Fruit fly (Drosophila melanogaster) whole organism, embryonic: ENCODE results near the gene stwl.

Experiments used
- BEAF-32 ChIP-seq: fragments of 200-800 bp; sonication (Bioruptor generic); optimal IDR thresholded peaks from 3 replicates; lab custom pipeline; 2017; ENCODE audit warnings: missing biosample characterization, missing genetic modification characterization, mild to moderate bottlenecking, moderate library complexity, missing genetic modification reagents
- CG10654 ChIP-seq: fragments of 200-800 bp; sonication (Bioruptor generic); optimal IDR thresholded peaks from 2 replicates; lab custom pipeline; 2016; ENCODE audit warnings: missing biosample characterization, missing genetic modification characterization
- CG11695 ChIP-seq: fragments of 200-800 bp; sonication (Bioruptor generic); IDR thresholded peaks from 3 replicates; pipeline ENCODE4 v1.3.6; 2022; ENCODE audit warnings: missing biosample characterization, missing genetic modification characterization
- CG12236 ChIP-seq: fragments of 200-800 bp; sonication (Bioruptor generic); optimal IDR thresholded peaks from 2 replicates; lab custom pipeline; 2016; ENCODE audit warnings: missing biosample characterization, missing genetic modification characterization
- CG14014 ChIP-seq: fragments of 200-800 bp; sonication (Bioruptor generic); IDR thresholded peaks from 2 replicates; pipeline ENCODE4 v1.3.6; 2022; ENCODE audit warnings: missing biosample characterization, missing genetic modification characterization
- CG15011 ChIP-seq: fragments of 200-800 bp; sonication (Bioruptor generic); optimal IDR thresholded peaks from 3 replicates; lab custom pipeline; 2018; ENCODE audit warnings: missing biosample characterization, mild to moderate bottlenecking, missing genetic modification characterization
- CG17568 ChIP-seq: fragments of 200-800 bp; sonication (Bioruptor generic); optimal IDR thresholded peaks from 2 replicates; lab custom pipeline; 2018; ENCODE audit warnings: missing biosample characterization, mild to moderate bottlenecking, missing genetic modification characterization, moderate library complexity
- CG1792 ChIP-seq: fragments of 200-800 bp; sonication (Bioruptor generic); optimal IDR thresholded peaks from 2 replicates; lab custom pipeline; 2016; ENCODE audit warnings: missing biosample characterization, missing genetic modification characterization
- CG2712 ChIP-seq: fragments of 200-800 bp; optimal IDR thresholded peaks from 3 replicates; lab custom pipeline; 2019; ENCODE audit warnings: missing biosample characterization, mild to moderate bottlenecking, missing genetic modification characterization, moderate library complexity
- CG3065 ChIP-seq: fragments of 200-800 bp; sonication (Bioruptor generic); optimal IDR thresholded peaks from 2 replicates; lab custom pipeline; 2016; ENCODE audit warnings: missing biosample characterization, missing genetic modification characterization
- CG31441 ChIP-seq: fragments of 200-800 bp; sonication (Bioruptor generic); IDR thresholded peaks from 2 replicates; pipeline ENCODE4 v1.3.6; 2022; ENCODE audit warnings: missing biosample characterization, missing genetic modification characterization
- CG32772 ChIP-seq: fragments of 200-800 bp; sonication (Bioruptor generic); IDR thresholded peaks from 2 replicates; pipeline ENCODE4 v1.3.6; 2022; ENCODE audit warnings: missing biosample characterization, missing genetic modification characterization
- CG4617 ChIP-seq: fragments of 200-800 bp; sonication (Bioruptor generic); optimal IDR thresholded peaks from 3 replicates; lab custom pipeline; 2016; ENCODE audit warnings: missing biosample characterization, missing genetic modification characterization, borderline replicate concordance
- CG8359 ChIP-seq: fragments of 200-800 bp; sonication (Bioruptor generic); optimal IDR thresholded peaks from 2 replicates; lab custom pipeline; 2017; ENCODE audit warnings: missing biosample characterization, mild to moderate bottlenecking, missing genetic modification characterization, borderline replicate concordance
- Camta ChIP-seq: fragments of 200-800 bp; sonication (Bioruptor generic); optimal IDR thresholded peaks from 2 replicates; lab custom pipeline; 2016; ENCODE audit warnings: missing biosample characterization, missing genetic modification characterization
- D ChIP-seq, 2 experiments: fragments of 200-800 bp in 1 of 2; fragments of >200 bp in 1 of 2; sonication (Bioruptor generic) in 1 of 2; optimal IDR thresholded peaks; 2 replicates in 1 of 2; 3 replicates in 1 of 2; lab custom pipeline; 2017; ENCODE audit warnings: mild to moderate bottlenecking in 1 of 2, missing biosample characterization in 1 of 2, missing genetic modification characterization in 1 of 2, missing genetic modification reagents in 1 of 2
- Gsc ChIP-seq: fragments of 200-800 bp; sonication (Bioruptor generic); IDR thresholded peaks from 2 replicates; pipeline ENCODE4 v1.3.6; 2022; ENCODE audit warnings: missing biosample characterization, missing genetic modification characterization
- HHEX ChIP-seq: fragments of 200-800 bp; sonication (Bioruptor generic); optimal IDR thresholded peaks from 3 replicates; lab custom pipeline; 2017; ENCODE audit warnings: missing biosample characterization, mild to moderate bottlenecking, missing genetic modification characterization, missing genetic modification reagents
- HLH4C ChIP-seq: fragments of 200-800 bp; sonication (Bioruptor generic); IDR thresholded peaks from 3 replicates; pipeline ENCODE4 v1.3.6; 2022; ENCODE audit warnings: missing biosample characterization, missing genetic modification characterization; ENCODE audit not compliant: partially characterized antibody
- Hmr ChIP-seq: fragments of 200-800 bp; sonication (Bioruptor generic); optimal IDR thresholded peaks from 3 replicates; lab custom pipeline; 2017; ENCODE audit warnings: mild to moderate bottlenecking, missing biosample characterization, missing genetic modification reagents, missing genetic modification characterization
- Hmx ChIP-seq: fragments of 200-800 bp; sonication (Bioruptor generic); optimal IDR thresholded peaks from 2 replicates; lab custom pipeline; 2016; ENCODE audit warnings: missing biosample characterization, missing genetic modification characterization
- Jarid2 ChIP-seq: fragments of 200-800 bp; sonication (Bioruptor generic); optimal IDR thresholded peaks from 3 replicates; lab custom pipeline; 2017; ENCODE audit warnings: mild to moderate bottlenecking, missing biosample characterization, missing genetic modification reagents, missing genetic modification characterization
- Nf-YA ChIP-seq: fragments of 200-800 bp; sonication (Bioruptor generic); IDR thresholded peaks from 2 replicates; pipeline ENCODE4 v1.3.6; 2022; ENCODE audit warnings: missing biosample characterization, missing genetic modification characterization
- PHDP ChIP-seq: fragments of 200-800 bp; sonication (Bioruptor generic); optimal IDR thresholded peaks from 3 replicates; lab custom pipeline; 2018; ENCODE audit warnings: missing biosample characterization, mild to moderate bottlenecking, missing genetic modification characterization, moderate library complexity
- Ravus ChIP-seq: fragments of 200-800 bp; sonication (Bioruptor generic); IDR thresholded peaks from 2 replicates; pipeline ENCODE4 v1.3.6; 2022; ENCODE audit warnings: missing biosample characterization, missing genetic modification characterization
- Rfx ChIP-seq: fragments of 200-800 bp; sonication (Bioruptor generic); IDR thresholded peaks from 2 replicates; pipeline ENCODE4 v1.3.6; 2022; ENCODE audit warnings: missing biosample characterization, missing genetic modification characterization
- Ssrp ChIP-seq: fragments of 200-800 bp; sonication (Bioruptor generic); optimal IDR thresholded peaks from 2 replicates; lab custom pipeline; 2018; ENCODE audit warnings: missing biosample characterization, mild to moderate bottlenecking, missing genetic modification characterization, moderate library complexity
- bab2 ChIP-seq: fragments of 200-800 bp; sonication (Bioruptor generic); optimal IDR thresholded peaks from 2 replicates; lab custom pipeline; 2016; ENCODE audit warnings: missing biosample characterization, missing genetic modification characterization
- bigmax ChIP-seq: fragments of 200-800 bp; sonication (Bioruptor generic); optimal IDR thresholded peaks from 2 replicates; lab custom pipeline; 2018; ENCODE audit warnings: missing biosample characterization, mild to moderate bottlenecking, missing genetic modification characterization
- cad ChIP-seq: fragments of >200 bp; optimal IDR thresholded peaks from 2 replicates; lab custom pipeline; 2017; ENCODE audit warnings: missing biosample characterization, missing genetic modification characterization
- cg ChIP-seq: fragments of 200-800 bp; sonication (Bioruptor generic); optimal IDR thresholded peaks from 3 replicates; lab custom pipeline; 2019; ENCODE audit warnings: missing biosample characterization, mild to moderate bottlenecking, missing genetic modification characterization, moderate library complexity
- chinmo ChIP-seq: fragments of 200-800 bp; sonication (Bioruptor generic); IDR thresholded peaks from 4 replicates; pipeline ENCODE4 v1.3.6; 2022; ENCODE audit warnings: missing biosample characterization, missing genetic modification characterization; ENCODE audit not compliant: partially characterized antibody
- corto ChIP-seq: fragments of 200-800 bp; sonication (Bioruptor generic); optimal IDR thresholded peaks from 2 replicates; lab custom pipeline; 2016; ENCODE audit warnings: missing biosample characterization, mild to moderate bottlenecking, missing genetic modification characterization, moderate library complexity
- croc ChIP-seq: fragments of 200-800 bp; sonication (Bioruptor generic); conservative IDR thresholded peaks from 3 replicates; pipeline ENCODE4 v1.3.6; 2022; ENCODE audit warnings: missing biosample characterization, missing genetic modification characterization
- gem ChIP-seq: fragments of 200-800 bp; sonication (Bioruptor generic); optimal IDR thresholded peaks from 2 replicates; lab custom pipeline; 2019; ENCODE audit warnings: missing biosample characterization, mild to moderate bottlenecking, missing genetic modification characterization, moderate library complexity
- gt ChIP-seq: fragments of 200-800 bp; sonication (Bioruptor generic); IDR thresholded peaks from 2 replicates; pipeline ENCODE4 v1.3.6; 2022; ENCODE audit warnings: missing biosample characterization, missing genetic modification characterization
- inv ChIP-seq: fragments of 200-800 bp; sonication (Bioruptor generic); IDR thresholded peaks from 2 replicates; pipeline ENCODE4 v1.3.6; 2022; ENCODE audit warnings: missing biosample characterization, missing genetic modification characterization; ENCODE audit not compliant: partially characterized antibody
- oc ChIP-seq: fragments of 200-800 bp; sonication (Bioruptor generic); optimal IDR thresholded peaks from 2 replicates; lab custom pipeline; 2018; ENCODE audit warnings: missing biosample characterization, mild to moderate bottlenecking, missing genetic modification characterization, moderate library complexity
- org-1 ChIP-seq: fragments of 200-800 bp; sonication (Bioruptor generic); optimal IDR thresholded peaks from 2 replicates; lab custom pipeline; 2017; ENCODE audit warnings: missing biosample characterization, missing genetic modification characterization
- pum ChIP-seq: fragments of 200-800 bp; sonication (Bioruptor generic); optimal IDR thresholded peaks from 2 replicates; lab custom pipeline; 2016; ENCODE audit warnings: missing biosample characterization, missing genetic modification characterization
- run ChIP-seq: fragments of 200-800 bp; sonication (Bioruptor generic); optimal IDR thresholded peaks from 3 replicates; lab custom pipeline; 2018; ENCODE audit warnings: missing biosample characterization, mild to moderate bottlenecking, missing genetic modification characterization
- salm ChIP-seq: fragments of 200-800 bp; sonication (Bioruptor generic); optimal IDR thresholded peaks from 2 replicates; lab custom pipeline; 2018; ENCODE audit warnings: missing biosample characterization, mild to moderate bottlenecking, missing genetic modification characterization
- scrt ChIP-seq: fragments of 200-800 bp; sonication (Bioruptor generic); optimal IDR thresholded peaks from 2 replicates; lab custom pipeline; 2018; ENCODE audit warnings: missing biosample characterization, mild to moderate bottlenecking, missing genetic modification characterization, moderate library complexity
- seq ChIP-seq: fragments of 200-800 bp; sonication (Bioruptor generic); IDR thresholded peaks from 2 replicates; pipeline ENCODE4 v1.3.6; 2022; ENCODE audit warnings: missing biosample characterization, missing genetic modification characterization
- ssp ChIP-seq: fragments of 200-800 bp; sonication (Bioruptor generic); IDR thresholded peaks from 2 replicates; pipeline ENCODE4 v1.3.6; 2022; ENCODE audit warnings: missing biosample characterization, missing genetic modification characterization
- sug ChIP-seq: fragments of 200-800 bp; optimal IDR thresholded peaks from 2 replicates; lab custom pipeline; 2019; ENCODE audit warnings: missing biosample characterization, mild to moderate bottlenecking, missing genetic modification characterization, moderate library complexity
- tll ChIP-seq, 2 experiments: fragments of 200-800 bp in 1 of 2; fragments of >200 bp in 1 of 2; sonication (Bioruptor generic) in 1 of 2; optimal IDR thresholded peaks; 2 replicates each; lab custom pipeline; 2017 to 2019; ENCODE audit warnings: missing biosample characterization in 2 of 2, missing genetic modification characterization in 2 of 2, mild to moderate bottlenecking in 1 of 2, moderate library complexity in 1 of 2
- twi ChIP-seq: fragments of 200-800 bp; optimal IDR thresholded peaks from 2 replicates; lab custom pipeline; 2019; ENCODE audit warnings: missing biosample characterization, mild to moderate bottlenecking, missing genetic modification characterization, moderate library complexity
- unc-4 ChIP-seq: fragments of 200-800 bp; sonication (Bioruptor generic); IDR thresholded peaks from 2 replicates; pipeline ENCODE4 v1.3.6; 2022; ENCODE audit warnings: missing biosample characterization, missing genetic modification characterization; ENCODE audit not compliant: partially characterized antibody
- unpg ChIP-seq: fragments of 200-800 bp; sonication (Bioruptor generic); optimal IDR thresholded peaks from 3 replicates; lab custom pipeline; 2018; ENCODE audit warnings: missing biosample characterization, mild to moderate bottlenecking, missing genetic modification characterization, moderate library complexity

stwl gene

dm6 chr3L:14410892-14411291 lies 1.2 kb upstream of the stwl start (continued):
- TF ChIP-seq Rfx (peak; percentile 50), HHEX (no peak), inv (no peak), ssp (no peak), CG10654 (GFP tag; lab: Kevin White, UChicago) (no peak), salm (tag; lab: Kevin White, UChicago) (no peak), D (optimal IDR thresholded peaks at IDR 0.05; lab: Kevin White, UChicago) (no peak), D (GFP tag; optimal IDR thresholded peaks at IDR 0.05; lab: Kevin White, UChicago) (no peak), HLH4C (GFP tag; lab: Robert Waterston, UW) (no peak), CG1792 (GFP tag; lab: Kevin White, UChicago) (no peak), CG15011 (GFP tag; lab: Kevin White, UChicago) (no peak), org-1 (GFP tag; lab: Kevin White, UChicago) (no peak), CG3065 (no peak), cg (no peak), twi (tag; lab: Kevin White, UChicago) (no peak), CG14014 (GFP tag; lab: Robert Waterston, UW) (peak; percentile 59; the same call in 1 of the 2 replicates), bigmax (GFP tag; lab: Kevin White, UChicago) (no peak), CG32772 (GFP tag; lab: Robert Waterston, UW) (no peak), bab2 (GFP tag; lab: Kevin White, UChicago) (no peak), Gsc (GFP tag; lab: Robert Waterston, UW) (no peak), chinmo (no peak), croc (GFP tag; lab: Robert Waterston, UW) (no peak), oc (tag; lab: Kevin White, UChicago) (peak; percentile 10), gem (tag; lab: Kevin White, UChicago) (peak; percentile 66), sug (tag; lab: Kevin White, UChicago) (no peak), CG31441 (GFP tag; lab: Robert Waterston, UW) (peak; percentile 43), cad (GFP tag; lab: Kevin White, UChicago) (no peak), Hmr (peak; percentile 34), CG11695 (GFP tag; lab: Robert Waterston, UW) (peak; percentile 51; the same call in 1 of the 3 replicates), unpg (peak; percentile 60), Jarid2 (GFP tag; lab: Kevin White, UChicago) (peak; percentile 3), CG12236 (GFP tag; lab: Kevin White, UChicago) (no peak), unc-4 (GFP tag; lab: Robert Waterston, UW) (no peak), Camta (GFP tag; lab: Kevin White, UChicago) (no peak), Hmx (no peak), CG4617 (GFP tag; lab: Kevin White, UChicago) (no peak), gt (no peak), PHDP (tag; lab: Kevin White, UChicago) (peak; percentile 53), Nf-YA (GFP tag; lab: Robert Waterston, UW) (no peak), Ravus (GFP tag; lab: Robert Waterston, UW) (no peak), pum (GFP tag; lab: Kevin White, UChicago) (no peak), BEAF-32 (GFP tag; lab: Kevin White, UChicago) (no peak), seq (GFP tag; lab: Robert Waterston, UW) (peak; percentile 29; the same call in 1 of the 2 replicates), CG8359 (no peak), run (tag; lab: Kevin White, UChicago) (no peak), corto (GFP tag; lab: Kevin White, UChicago) (peak; percentile 6), tll (GFP tag; optimal IDR thresholded peaks at IDR 0.05; lab: Kevin White, UChicago) (no peak), CG17568 (GFP tag; lab: Kevin White, UChicago) (no peak), scrt (GFP tag; lab: Kevin White, UChicago) (no peak), Ssrp (peak; percentile 29), CG2712 (tag; lab: Kevin White, UChicago) (peak; percentile 60)
